Worm (Caenorhabditis elegans): ENCODE measurements around the gene C05G5.2.

ce11 chrX:14797405-14797804 is 50.3 kb downstream of the C05G5.2 start:
- TF ChIP-seq fkh-4 (tag; optimal IDR thresholded peaks at IDR 0.05; ENCODE audit: borderline replicate concordance): no peak
- TF ChIP-seq ama-1 (optimal IDR thresholded peaks at IDR 0.05): no peak
- TF ChIP-seq dpl-1 (GFP tag; optimal IDR thresholded peaks at IDR 0.05): no peak
